Worm (Caenorhabditis elegans): ENCODE data around the gene gspd-1.

DNA sequence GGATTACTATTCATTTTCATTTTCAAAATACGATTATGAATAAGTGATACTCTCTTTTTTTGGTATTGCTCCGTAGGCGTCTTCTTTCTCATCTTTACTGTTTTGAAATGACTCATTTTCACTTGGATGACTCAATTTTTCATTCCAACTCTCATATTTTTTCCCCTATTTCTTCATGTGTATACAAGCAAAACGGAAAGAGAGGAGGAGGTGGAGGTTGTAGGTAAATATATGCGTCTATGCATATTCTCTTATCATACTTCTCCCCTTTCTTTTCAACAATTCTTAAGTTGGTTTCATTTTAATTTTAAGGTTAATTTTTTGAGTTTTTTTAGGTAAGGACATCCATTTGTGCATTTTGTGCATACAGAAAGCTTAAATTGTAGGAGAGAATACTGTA, 31.1 kb upstream of the gspd-1 start:
- TF ChIP-seq ztf-4 (tag; optimal IDR thresholded peaks at IDR 0.05): no peak
- TF ChIP-seq unc-55 (GFP tag; optimal IDR thresholded peaks at IDR 0.05): no peak
- no peak for TF ChIP-seq zag-1 (tag; optimal IDR thresholded peaks at IDR 0.05)
- TF ChIP-seq snpc-4 (tag; optimal IDR thresholded peaks at IDR 0.05): no peak
- no peak for TF ChIP-seq blmp-1 (tag; optimal IDR thresholded peaks at IDR 0.05; ENCODE audit: insufficient read depth)
- TF ChIP-seq ZK546.5 (tag; optimal IDR thresholded peaks at IDR 0.05): no peak
- no peak for TF ChIP-seq nhr-11 (tag; optimal IDR thresholded peaks at IDR 0.05)
- no peak for TF ChIP-seq ceh-16 (tag; optimal IDR thresholded peaks at IDR 0.05)

Measured in whole organism, L2 larva.